Fruit fly (Drosophila melanogaster): Measurements from ENCODE around the gene Sfp87B.

dm6 chr3R:12229113-12229512, 43.8 kb upstream of the Sfp87B start, which contains the start of gene CG3916:
- TF ChIP-seq Gug (GFP tag; IDR thresholded peaks at IDR 0.05) (no peak), CG32006 (GFP tag; optimal IDR thresholded peaks at IDR 0.05) (no peak), CG8119 (GFP tag; IDR thresholded peaks at IDR 0.05) (no peak), pdm3 (GFP tag; optimal IDR thresholded peaks at IDR 0.05) (no peak), svp (GFP tag) (peak; percentile 48)
